Fruit fly (Drosophila melanogaster): Measurements from ENCODE around the gene escl.

Gene escl

DNA sequence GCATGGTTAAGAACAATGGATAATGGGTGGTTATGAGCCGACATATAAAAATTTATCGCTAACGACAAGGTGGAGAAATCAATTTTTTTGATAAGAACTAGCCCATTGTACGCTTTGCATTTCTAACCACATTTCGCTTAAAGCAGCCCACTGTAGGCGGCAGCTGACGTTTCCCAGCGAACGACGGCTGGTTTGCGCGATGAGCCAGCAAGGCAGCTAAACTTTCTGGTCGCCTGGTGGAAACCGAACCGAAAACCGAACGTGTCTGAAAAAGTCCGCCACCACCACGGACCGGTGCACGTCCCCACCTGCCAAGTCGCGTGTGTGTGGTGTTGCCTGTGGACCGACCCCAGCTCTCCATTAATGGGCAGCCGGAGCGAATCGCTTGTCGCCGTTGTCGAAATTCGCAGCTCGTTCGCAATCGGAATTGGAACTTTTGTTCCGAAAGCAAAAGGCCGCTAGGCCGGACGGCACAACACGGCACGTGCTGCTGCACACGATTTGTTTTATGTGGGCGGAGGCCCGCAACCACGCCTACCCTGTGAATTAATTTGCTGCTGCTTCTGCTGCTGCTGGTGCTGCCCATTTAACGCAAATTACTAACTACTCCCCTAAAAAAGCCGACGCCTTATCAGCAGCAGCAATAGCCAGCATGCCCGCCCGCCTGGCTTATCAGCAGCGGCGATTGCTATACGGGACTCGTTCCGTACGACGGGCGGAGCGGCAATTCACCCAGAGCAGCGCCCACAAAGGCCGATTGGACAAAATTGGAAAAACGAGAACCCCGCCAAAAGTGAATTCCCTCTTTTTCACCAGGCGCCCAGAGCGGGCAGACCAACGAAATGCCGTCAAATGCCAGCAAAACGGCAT, 12.4 kb downstream of the escl start (continued):
- TF ChIP-seq unpg (GFP tag; optimal IDR thresholded peaks at IDR 0.05) (peak; percentile 52), unc-4 (GFP tag; IDR thresholded peaks at IDR 0.05; ENCODE audit: partially characterized antibody) (no peak), odd (GFP tag; optimal IDR thresholded peaks at IDR 0.05) (peak; percentile 52), CG4282 (GFP tag; optimal IDR thresholded peaks at IDR 0.05) (no peak), CG11398 (GFP tag; optimal IDR thresholded peaks at IDR 0.05) (no peak), CG6272 (GFP tag; IDR thresholded peaks at IDR 0.05) (no peak; the same call in 1 of the 2 replicates), sc (optimal IDR thresholded peaks at IDR 0.05) (no peak), sc (GFP tag; optimal IDR thresholded peaks at IDR 0.05) (no peak), fu2 (GFP tag; optimal IDR thresholded peaks at IDR 0.05) (no peak), Nf-YA (GFP tag; IDR thresholded peaks at IDR 0.05) (no peak), Usf (GFP tag; optimal IDR thresholded peaks at IDR 0.05) (no peak), CG12744 (GFP tag; optimal IDR thresholded peaks at IDR 0.05) (no peak), Asciz (GFP tag; optimal IDR thresholded peaks at IDR 0.05) (no peak), Dp (GFP tag; optimal IDR thresholded peaks at IDR 0.05) (no peak), CG15601 (tag; optimal IDR thresholded peaks at IDR 0.05) (no peak), Ptx1 (GFP tag; IDR thresholded peaks at IDR 0.05) (no peak), h (optimal IDR thresholded peaks at IDR 0.05) (peak; percentile 28), CG4730 (GFP tag; IDR thresholded peaks at IDR 0.05) (no peak), CG12391 (tag; optimal IDR thresholded peaks at IDR 0.05) (peak; percentile 63), CG12219 (GFP tag; optimal IDR thresholded peaks at IDR 0.05) (peak; percentile 31), CG14860 (GFP tag; IDR thresholded peaks at IDR 0.05; ENCODE audit: partially characterized antibody) (no peak), CG18476 (GFP tag; optimal IDR thresholded peaks at IDR 0.05) (no peak), CG4424 (GFP tag; optimal IDR thresholded peaks at IDR 0.05) (no peak), lbe (GFP tag; optimal IDR thresholded peaks at IDR 0.05) (no peak), dmrt99B (tag; optimal IDR thresholded peaks at IDR 0.05) (peak; percentile 44), fd3F (GFP tag; optimal IDR thresholded peaks at IDR 0.05) (peak; percentile 30), bcd (GFP tag; optimal IDR thresholded peaks at IDR 0.05) (peak; percentile 27), CG8944 (GFP tag; optimal IDR thresholded peaks at IDR 0.05) (no peak), vvl (GFP tag; IDR thresholded peaks at IDR 0.05) (no peak), Hr39 (optimal IDR thresholded peaks at IDR 0.05) (no peak), sisA (GFP tag; IDR thresholded peaks at IDR 0.05) (no peak), CG3995 (GFP tag; optimal IDR thresholded peaks at IDR 0.05) (no peak), dmrt11E (tag; optimal IDR thresholded peaks at IDR 0.05) (peak; percentile 27), Deaf1 (tag; optimal IDR thresholded peaks at IDR 0.05) (peak; percentile 94), CG16813 (GFP tag; IDR thresholded peaks at IDR 0.05; ENCODE audit: partially characterized antibody) (no peak), Mrtf (GFP tag; IDR thresholded peaks at IDR 0.05) (no peak), Opbp (GFP tag; IDR thresholded peaks at IDR 0.05; ENCODE audit: partially characterized antibody) (no peak), CG10274 (GFP tag; optimal IDR thresholded peaks at IDR 0.05) (no peak), Oaz (GFP tag; IDR thresholded peaks at IDR 0.05) (no peak), Atf6 (GFP tag; IDR thresholded peaks at IDR 0.05) (no peak), Lim3 (GFP tag; IDR thresholded peaks at IDR 0.05) (no peak), Bgb (GFP tag; IDR thresholded peaks at IDR 0.05; ENCODE audit: partially characterized antibody) (no peak), CG10543 (GFP tag; optimal IDR thresholded peaks at IDR 0.05) (peak; percentile 99), Stat92E (GFP tag; optimal IDR thresholded peaks at IDR 0.05) (no peak), CG11085 (GFP tag; IDR thresholded peaks at IDR 0.05) (no peak), twi (tag; optimal IDR thresholded peaks at IDR 0.05) (no peak), tap (tag; optimal IDR thresholded peaks at IDR 0.05) (peak; percentile 48), Vsx1 (GFP tag; optimal IDR thresholded peaks at IDR 0.05) (no peak), eyg (GFP tag; optimal IDR thresholded peaks at IDR 0.05) (no peak), Tbp (GFP tag; optimal IDR thresholded peaks at IDR 0.05) (no peak)

All from whole organism, embryonic.